Worm (Caenorhabditis elegans) whole organism, young adult: ENCODE measurements around the gene tag-281.

ENCODE experiments used
- B0336.3 ChIP-seq: fragments of 200-800 bp; sonication (Bioruptor generic); IDR thresholded peaks from 2 replicates; pipeline ENCODE4 v1.3.6; 2022; ENCODE audit warnings: missing genetic modification characterization, missing compliant biosample characterization
- F33H1.4 ChIP-seq: fragments of 200-800 bp; sonication (Bioruptor generic); IDR thresholded peaks from 2 replicates; pipeline ENCODE4 v1.3.6; 2022; ENCODE audit warnings: missing genetic modification reagents, missing genetic modification characterization, missing compliant biosample characterization
- F39B2.1 ChIP-seq: fragments of 200-800 bp; sonication (Bioruptor generic); IDR thresholded peaks from 2 replicates; pipeline ENCODE4 v1.3.6; 2022; ENCODE audit warnings: missing genetic modification reagents, missing genetic modification characterization, missing compliant biosample characterization
- F55B11.4 ChIP-seq: sonication (generic microtip); optimal IDR thresholded peaks from 2 replicates; lab custom pipeline; 2016; ENCODE audit warnings: missing compliant biosample characterization, missing genetic modification characterization, borderline replicate concordance; ENCODE audit not compliant: insufficient read depth
- F57A8.1 ChIP-seq: fragments of 200-800 bp; sonication (Bioruptor generic); optimal IDR thresholded peaks from 2 replicates; lab custom pipeline; 2018; ENCODE audit warnings: mild to moderate bottlenecking, missing genetic modification characterization, moderate library complexity, missing compliant biosample characterization
- F57C9.4 ChIP-seq: sonication (generic microtip); optimal IDR thresholded peaks from 2 replicates; lab custom pipeline; 2017; ENCODE audit warnings: mild to moderate bottlenecking, missing genetic modification characterization, missing compliant biosample characterization
- K12H6.12 ChIP-seq: fragments of 200-800 bp; sonication (Bioruptor generic); optimal IDR thresholded peaks from 2 replicates; lab custom pipeline; 2018; ENCODE audit warnings: mild to moderate bottlenecking, missing genetic modification characterization, missing compliant biosample characterization
- T26A5.8 ChIP-seq: sonication (generic microtip); optimal IDR thresholded peaks from 2 replicates; lab custom pipeline; 2016; ENCODE audit warnings: missing genetic modification characterization, missing compliant biosample characterization
- aptf-2 ChIP-seq: fragments of 200-800 bp; sonication (Bioruptor generic); conservative IDR thresholded peaks from 2 replicates; pipeline ENCODE4 v1.3.6; 2022; ENCODE audit warnings: missing genetic modification reagents, missing genetic modification characterization, missing compliant biosample characterization
- attf-3 ChIP-seq: fragments of 200-800 bp; sonication (Bioruptor generic); conservative IDR thresholded peaks from 2 replicates; pipeline ENCODE4 v1.3.6; 2022; ENCODE audit warnings: missing genetic modification reagents, missing genetic modification characterization, missing compliant biosample characterization
- attf-5 ChIP-seq: fragments of 200-800 bp; sonication (Bioruptor generic); optimal IDR thresholded peaks from 2 replicates; lab custom pipeline; 2018; ENCODE audit warnings: mild to moderate bottlenecking, missing genetic modification characterization, missing compliant biosample characterization
- ccch-3 ChIP-seq: fragments of 200-800 bp; sonication (Bioruptor generic); optimal IDR thresholded peaks from 2 replicates; lab custom pipeline; 2018; ENCODE audit warnings: mild to moderate bottlenecking, missing genetic modification characterization, missing compliant biosample characterization
- cebp-1 ChIP-seq, 2 experiments: fragments of 200-800 bp in 1 of 2; sonication (Bioruptor generic) in 1 of 2; sonication (generic microtip) in 1 of 2; IDR thresholded peaks in 1 of 2; optimal IDR thresholded peaks in 1 of 2; 2 replicates each; pipeline versions ENCODE4 v1.3.6 to Lab custom; 2017 to 2022; ENCODE audit warnings: missing compliant biosample characterization in 2 of 2, missing genetic modification characterization in 2 of 2, mild to moderate bottlenecking in 1 of 2, missing genetic modification reagents in 1 of 2, moderate library complexity in 1 of 2
- cebp-2 ChIP-seq: fragments of 200-800 bp; sonication (Bioruptor generic); IDR thresholded peaks from 2 replicates; pipeline ENCODE4 v1.3.6; 2022; ENCODE audit warnings: missing genetic modification characterization, missing compliant biosample characterization
- ceh-58 ChIP-seq: fragments of 200-800 bp; sonication (Bioruptor generic); IDR thresholded peaks from 2 replicates; pipeline ENCODE4 v1.3.6; 2022; ENCODE audit warnings: missing genetic modification characterization, missing compliant biosample characterization
- ceh-91 ChIP-seq: fragments of 200-800 bp; sonication (Bioruptor generic); IDR thresholded peaks from 2 replicates; pipeline ENCODE4 v1.3.6; 2022; ENCODE audit warnings: missing genetic modification reagents, missing genetic modification characterization, missing compliant biosample characterization
- chd-7 ChIP-seq: sonication (generic microtip); optimal IDR thresholded peaks from 2 replicates; lab custom pipeline; 2016; ENCODE audit warnings: mild to moderate bottlenecking, missing genetic modification characterization, moderate library complexity, missing compliant biosample characterization
- dpff-1 ChIP-seq: sonication (generic microtip); optimal IDR thresholded peaks from 2 replicates; lab custom pipeline; 2017; ENCODE audit warnings: mild to moderate bottlenecking, missing genetic modification characterization, missing compliant biosample characterization
- efl-1 ChIP-seq: fragments of 150-350 bp; optimal IDR thresholded peaks from 2 replicates; lab custom pipeline; 2014; ENCODE audit warnings: missing biosample characterization, missing genetic modification reagents, missing genetic modification characterization
- egl-44 ChIP-seq: fragments of 200-800 bp; sonication (Bioruptor generic); IDR thresholded peaks from 2 replicates; pipeline ENCODE4 v1.3.6; 2022; ENCODE audit warnings: missing genetic modification reagents, missing genetic modification characterization, missing compliant biosample characterization
- egrh-3 ChIP-seq: fragments of 200-800 bp; sonication (Bioruptor generic); IDR thresholded peaks from 2 replicates; pipeline ENCODE4 v1.3.6; 2022; ENCODE audit warnings: missing genetic modification reagents, missing genetic modification characterization, missing compliant biosample characterization
- ekl-4 ChIP-seq: fragments of 200-800 bp; sonication (Bioruptor generic); IDR thresholded peaks from 2 replicates; pipeline ENCODE4 v1.3.6; 2022; ENCODE audit warnings: missing genetic modification reagents, missing genetic modification characterization, missing compliant biosample characterization
- gei-17 ChIP-seq: fragments of 200-800 bp; sonication (Bioruptor generic); optimal IDR thresholded peaks from 2 replicates; lab custom pipeline; 2018; ENCODE audit warnings: mild to moderate bottlenecking, missing genetic modification characterization, missing compliant biosample characterization
- lag-1 ChIP-seq: fragments of 200-800 bp; sonication (Bioruptor generic); IDR thresholded peaks from 2 replicates; pipeline ENCODE4 v1.3.6; 2022; ENCODE audit warnings: missing genetic modification reagents, missing genetic modification characterization, missing compliant biosample characterization
- lin-26 ChIP-seq: fragments of 200-800 bp; sonication (Bioruptor generic); IDR thresholded peaks from 2 replicates; pipeline ENCODE4 v1.3.6; 2022; ENCODE audit warnings: missing genetic modification reagents, missing genetic modification characterization, missing compliant biosample characterization
- lin-35 ChIP-seq, 3 experiments: fragments of 150-350 bp in 2 of 3; sonication (generic microtip) in 1 of 3; optimal IDR thresholded peaks; 2 replicates each; lab custom pipeline; 2014 to 2018; ENCODE audit warnings: missing biosample characterization in 3 of 3, missing genetic modification characterization in 3 of 3, missing genetic modification reagents in 3 of 3
- lir-1 ChIP-seq: fragments of 200-800 bp; sonication (Bioruptor generic); conservative IDR thresholded peaks from 2 replicates; pipeline ENCODE4 v1.3.6; 2022; ENCODE audit warnings: missing genetic modification reagents, missing genetic modification characterization, missing compliant biosample characterization
- lsl-1 ChIP-seq: fragments of 200-800 bp; sonication (Bioruptor generic); optimal IDR thresholded peaks from 2 replicates; lab custom pipeline; 2018; ENCODE audit warnings: mild to moderate bottlenecking, missing genetic modification characterization, moderate library complexity, missing compliant biosample characterization
- lsy-27 ChIP-seq: sonication (generic microtip); optimal IDR thresholded peaks from 2 replicates; lab custom pipeline; 2017; ENCODE audit warnings: missing genetic modification characterization, mild to moderate bottlenecking, missing compliant biosample characterization, antibody characterized with exemption, missing genotype, borderline replicate concordance; ENCODE audit not compliant: insufficient read depth
- madf-6 ChIP-seq: fragments of 200-800 bp; sonication (Bioruptor generic); IDR thresholded peaks from 2 replicates; pipeline ENCODE4 v1.3.6; 2022; ENCODE audit warnings: missing genetic modification reagents, missing genetic modification characterization, missing compliant biosample characterization
- madf-8 ChIP-seq: fragments of 200-800 bp; sonication (Bioruptor generic); conservative IDR thresholded peaks from 2 replicates; pipeline ENCODE4 v1.3.6; 2022; ENCODE audit warnings: missing genetic modification reagents, missing genetic modification characterization, missing compliant biosample characterization
- mcd-1 ChIP-seq: fragments of 200-800 bp; sonication (Bioruptor generic); IDR thresholded peaks from 2 replicates; pipeline ENCODE4 v1.3.6; 2022; ENCODE audit warnings: missing genetic modification reagents, missing genetic modification characterization, missing compliant biosample characterization
- mes-4 ChIP-seq: sonication (generic microtip); optimal IDR thresholded peaks from 2 replicates; lab custom pipeline; 2016; ENCODE audit warnings: missing genotype, missing genetic modification characterization, missing compliant biosample characterization
- nfya-2 ChIP-seq: fragments of 200-800 bp; sonication (Bioruptor generic); IDR thresholded peaks from 2 replicates; pipeline ENCODE4 v1.3.6; 2022; ENCODE audit warnings: missing genetic modification reagents, missing genetic modification characterization, missing compliant biosample characterization
- nfyb-1 ChIP-seq: fragments of 200-800 bp; sonication (Bioruptor generic); IDR thresholded peaks from 2 replicates; pipeline ENCODE4 v1.3.6; 2022; ENCODE audit warnings: missing genetic modification reagents, missing genetic modification characterization, missing compliant biosample characterization
- nhr-80 ChIP-seq: sonication (generic microtip); optimal IDR thresholded peaks from 2 replicates; lab custom pipeline; 2016; ENCODE audit warnings: missing genetic modification characterization, missing compliant biosample characterization
- pbrm-1 ChIP-seq: fragments of 200-800 bp; sonication (Bioruptor generic); IDR thresholded peaks from 2 replicates; pipeline ENCODE4 v1.3.6; 2022; ENCODE audit warnings: missing genetic modification reagents, missing genetic modification characterization, missing compliant biosample characterization
- pha-4 ChIP-seq: fragments of 150-350 bp; sonication (generic microtip); optimal IDR thresholded peaks from 2 replicates; lab custom pipeline; 2014; ENCODE audit warnings: missing biosample characterization, missing genetic modification reagents, missing genetic modification characterization
- rpc-1 ChIP-seq, 2 experiments: fragments of 150-350 bp in 1 of 2; sonication (generic microtip) in 1 of 2; optimal IDR thresholded peaks; 2 replicates each; lab custom pipeline; 2014 to 2018; ENCODE audit warnings: missing biosample characterization in 1 of 2, missing genetic modification characterization in 1 of 2, missing genetic modification reagents in 1 of 2, missing genotype in 1 of 2
- sdz-38 ChIP-seq: sonication (generic microtip); optimal IDR thresholded peaks from 2 replicates; lab custom pipeline; 2016; ENCODE audit warnings: missing genotype, missing genetic modification characterization, missing compliant biosample characterization
- zfh-2 ChIP-seq: fragments of 200-800 bp; sonication (Bioruptor generic); conservative IDR thresholded peaks from 2 replicates; pipeline ENCODE4 v1.3.6; 2022; ENCODE audit warnings: missing genetic modification reagents, missing genetic modification characterization, missing compliant biosample characterization
- ztf-22 ChIP-seq: fragments of 200-800 bp; sonication (Bioruptor generic); optimal IDR thresholded peaks from 2 replicates; lab custom pipeline; 2018; ENCODE audit warnings: mild to moderate bottlenecking, missing genetic modification characterization, moderate library complexity, missing compliant biosample characterization
- ztf-3 ChIP-seq: fragments of 200-800 bp; sonication (Bioruptor generic); optimal IDR thresholded peaks from 2 replicates; lab custom pipeline; 2018; ENCODE audit warnings: mild to moderate bottlenecking, missing genetic modification characterization, missing compliant biosample characterization

Gene tag-281

ce11 chrII:12488810-12489209 lies 29.2 kb downstream of the tag-281 start:
- TF ChIP-seq nfyb-1 (GFP tag; lab: Robert Waterston, UW): no peak
- no peak for TF ChIP-seq nfya-2 (GFP tag; lab: Robert Waterston, UW)
- no peak for TF ChIP-seq F57A8.1 (GFP tag; lab: Kevin White, UChicago)
- no peak for TF ChIP-seq madf-8
- TF ChIP-seq ceh-91 (GFP tag; lab: Robert Waterston, UW): no peak
- TF ChIP-seq lag-1 (GFP tag; lab: Robert Waterston, UW): no peak
- no peak for TF ChIP-seq lsy-27 (tag; lab: Kevin White, UChicago)
- TF ChIP-seq efl-1 (GFP tag; lab: Kevin White, UChicago): no peak
- TF ChIP-seq nhr-80 (tag; lab: Kevin White, UChicago): no peak
- no peak for TF ChIP-seq F55B11.4 (tag; lab: Kevin White, UChicago)
- TF ChIP-seq dpff-1 (tag; lab: Kevin White, UChicago): no peak
- TF ChIP-seq F57C9.4 (tag; lab: Kevin White, UChicago): no peak
- TF ChIP-seq cebp-1 (GFP tag; IDR thresholded peaks at IDR 0.05; lab: Robert Waterston, UW): no peak
- TF ChIP-seq cebp-1 (tag; optimal IDR thresholded peaks at IDR 0.05; lab: Kevin White, UChicago): no peak
- no peak for TF ChIP-seq lsl-1 (GFP tag; lab: Kevin White, UChicago)
- TF ChIP-seq F39B2.1: no peak
- TF ChIP-seq ekl-4 (GFP tag; lab: Robert Waterston, UW): no peak

ce11 chrII:12489903-12490302 lies 30.3 kb downstream of the tag-281 start, which contains the start of gene T21B4.15:
Gene T21B4.15 (plus strand): TSS chrII:12490203.
- TF ChIP-seq T26A5.8 (tag; lab: Kevin White, UChicago) (no peak), rpc-1 (optimal IDR thresholded peaks at IDR 0.05; lab: Kevin White, UChicago) (no peak), rpc-1 (tag; optimal IDR thresholded peaks at IDR 0.05; lab: Kevin White, UChicago) (no peak), pbrm-1 (no peak), lin-35 (GFP tag; optimal IDR thresholded peaks at IDR 0.05; lab: Kevin White, UChicago) (no peak), ceh-58 (no peak), attf-5 (GFP tag; lab: Kevin White, UChicago) (no peak), mcd-1 (GFP tag; lab: Robert Waterston, UW) (no peak), nhr-80 (tag; lab: Kevin White, UChicago) (no peak), B0336.3 (GFP tag; lab: Robert Waterston, UW) (no peak), aptf-2 (GFP tag; lab: Robert Waterston, UW) (no peak), lir-1 (GFP tag; lab: Robert Waterston, UW) (no peak), lsy-27 (tag; lab: Kevin White, UChicago) (no peak), madf-8 (no peak), pha-4 (tag; lab: Kevin White, UChicago) (no peak), K12H6.12 (no peak), ztf-22 (GFP tag; lab: Kevin White, UChicago) (no peak)

- TF ChIP-seq zfh-2 (GFP tag; lab: Robert Waterston, UW) (0 out of 2 replicates have a peak, but pooled peaks have one; percentile 29), sdz-38 (no peak), F33H1.4 (no peak), ccch-3 (GFP tag; lab: Kevin White, UChicago) (no peak)
These were observed 32.4 kb downstream of the tag-281 start, which contains the start of gene srz-6 for ce11 chrII:12491936-12492335. Gene srz-6 (plus strand): TSS chrII:12492236.

- TF ChIP-seq ztf-3 (GFP tag; lab: Kevin White, UChicago): no peak
- no peak for TF ChIP-seq attf-3 (GFP tag; lab: Robert Waterston, UW)
- no peak for TF ChIP-seq lir-1 (GFP tag; lab: Robert Waterston, UW)
- TF ChIP-seq mes-4 (tag; lab: Kevin White, UChicago): no peak
- no peak for TF ChIP-seq ccch-3 (GFP tag; lab: Kevin White, UChicago)
- TF ChIP-seq madf-6 (GFP tag; lab: Robert Waterston, UW): no peak
- TF ChIP-seq egl-44: no peak
- TF ChIP-seq chd-7: no peak
- peak; percentile 74 for TF ChIP-seq zfh-2 (GFP tag; lab: Robert Waterston, UW)
- TF ChIP-seq nhr-80 (tag; lab: Kevin White, UChicago): no peak
- peak; percentile 97 for TF ChIP-seq egrh-3 (GFP tag; lab: Robert Waterston, UW)
- TF ChIP-seq lin-26 (GFP tag; lab: Robert Waterston, UW): no peak
- TF ChIP-seq gei-17 (GFP tag; lab: Kevin White, UChicago): no peak
- TF ChIP-seq cebp-2 (GFP tag; lab: Robert Waterston, UW): 0 out of 2 replicates have a peak, but pooled peaks have one; percentile 4
- no peak for TF ChIP-seq nfyb-1 (GFP tag; lab: Robert Waterston, UW)
These were observed 34.5 kb downstream of the tag-281 start for ce11 chrII:12494067-12494477.
